Worm (Caenorhabditis elegans): ENCODE measurements around the gene C25E10.5.

The C25E10.5 gene

ce11 chrV:9024713-9025112, 5.6 kb upstream of the C25E10.5 start, which contains the start of gene bus-1:
TSS of gene bus-1 (minus strand) at chrV:9024813.
- TF ChIP-seq snpc-4 (tag; optimal IDR thresholded peaks at IDR 0.05): no peak
- TF ChIP-seq hlh-1 (tag; optimal IDR thresholded peaks at IDR 0.05): no peak
- TF ChIP-seq flh-1 (GFP tag; optimal IDR thresholded peaks at IDR 0.05): no peak
- TF ChIP-seq sptf-1 (tag; optimal IDR thresholded peaks at IDR 0.05): no peak
- TF ChIP-seq mls-2 (tag; optimal IDR thresholded peaks at IDR 0.05): no peak
- TF ChIP-seq nhr-237 (tag; optimal IDR thresholded peaks at IDR 0.05): no peak
- no peak for TF ChIP-seq mab-5 (tag; optimal IDR thresholded peaks at IDR 0.05)
- no peak for TF ChIP-seq elt-1 (tag; optimal IDR thresholded peaks at IDR 0.05; ENCODE audit: borderline replicate concordance, insufficient read depth)
- TF ChIP-seq M03D4.4 (tag; optimal IDR thresholded peaks at IDR 0.05): no peak
- no peak for TF ChIP-seq ham-2 (GFP tag; optimal IDR thresholded peaks at IDR 0.05)
- no peak for TF ChIP-seq pha-4 (tag; optimal IDR thresholded peaks at IDR 0.05)

ce11 chrV:9033267-9033666, 2.9 kb downstream of the C25E10.5 start, which contains the start of gene C25E10.4:
TSS of gene C25E10.4 (plus strand) at chrV:9033567.
- TF ChIP-seq ces-1 (GFP tag; optimal IDR thresholded peaks at IDR 0.05) (no peak), hlh-1 (tag; optimal IDR thresholded peaks at IDR 0.05) (no peak), M03D4.4 (tag; optimal IDR thresholded peaks at IDR 0.05) (no peak), bed-3 (GFP tag; optimal IDR thresholded peaks at IDR 0.05) (no peak), cnd-1 (tag; optimal IDR thresholded peaks at IDR 0.05) (no peak), drap-1 (GFP tag; optimal IDR thresholded peaks at IDR 0.05) (no peak)

ce11 chrV:9035685-9036084, 5.3 kb downstream of the C25E10.5 start, which contains the start of gene srsx-34:
TSS of gene srsx-34 (plus strand) at chrV:9035985.
- TF ChIP-seq elt-1 (tag; optimal IDR thresholded peaks at IDR 0.05; ENCODE audit: borderline replicate concordance, insufficient read depth) (no peak), mep-1 (tag; optimal IDR thresholded peaks at IDR 0.05) (no peak), M03D4.4 (tag; optimal IDR thresholded peaks at IDR 0.05) (no peak), nhr-2 (tag; optimal IDR thresholded peaks at IDR 0.05) (no peak), nhr-76 (tag; optimal IDR thresholded peaks at IDR 0.05) (no peak), lsy-2 (tag; optimal IDR thresholded peaks at IDR 0.05) (no peak), ham-2 (GFP tag; optimal IDR thresholded peaks at IDR 0.05) (no peak), pha-4 (tag; optimal IDR thresholded peaks at IDR 0.05) (no peak), unc-39 (tag; optimal IDR thresholded peaks at IDR 0.05) (no peak), mab-5 (tag; optimal IDR thresholded peaks at IDR 0.05) (no peak), ztf-11 (tag; optimal IDR thresholded peaks at IDR 0.05) (no peak), ceh-83 (GFP tag; optimal IDR thresholded peaks at IDR 0.05) (no peak), sptf-1 (tag; optimal IDR thresholded peaks at IDR 0.05) (no peak), snpc-4 (tag; optimal IDR thresholded peaks at IDR 0.05) (no peak), ces-1 (GFP tag; optimal IDR thresholded peaks at IDR 0.05) (no peak), sem-2 (GFP tag; optimal IDR thresholded peaks at IDR 0.05) (no peak)

- TF ChIP-seq ceh-39 (tag; optimal IDR thresholded peaks at IDR 0.05) (no peak), blmp-1 (tag; optimal IDR thresholded peaks at IDR 0.05) (no peak), sem-2 (GFP tag; optimal IDR thresholded peaks at IDR 0.05) (no peak), ces-1 (GFP tag; optimal IDR thresholded peaks at IDR 0.05) (no peak), cnd-1 (tag; optimal IDR thresholded peaks at IDR 0.05) (no peak), nhr-2 (tag; optimal IDR thresholded peaks at IDR 0.05) (no peak), hlh-1 (tag; optimal IDR thresholded peaks at IDR 0.05) (no peak), mab-5 (tag; optimal IDR thresholded peaks at IDR 0.05) (no peak), lin-32 (GFP tag; optimal IDR thresholded peaks at IDR 0.05) (no peak), nhr-12 (tag; optimal IDR thresholded peaks at IDR 0.05) (no peak), ceh-43 (GFP tag; optimal IDR thresholded peaks at IDR 0.05) (no peak), pha-4 (tag; optimal IDR thresholded peaks at IDR 0.05) (no peak)
Observed at ce11 chrV:9041030-9041429, 10.7 kb downstream of the C25E10.5 start, which contains the start of gene cyp-33B1. TSS of gene cyp-33B1 (plus strand) at chrV:9041330.

- TF ChIP-seq unc-39 (tag; optimal IDR thresholded peaks at IDR 0.05) (no peak), ceh-83 (GFP tag; optimal IDR thresholded peaks at IDR 0.05) (no peak), nhr-76 (tag; optimal IDR thresholded peaks at IDR 0.05) (no peak), nhr-12 (tag; optimal IDR thresholded peaks at IDR 0.05) (no peak), blmp-1 (tag; optimal IDR thresholded peaks at IDR 0.05) (no peak), ztf-11 (tag; optimal IDR thresholded peaks at IDR 0.05) (no peak), lin-13 (tag; optimal IDR thresholded peaks at IDR 0.05) (no peak), elt-3 (tag; optimal IDR thresholded peaks at IDR 0.05) (no peak), nhr-237 (tag; optimal IDR thresholded peaks at IDR 0.05) (no peak), mep-1 (tag; optimal IDR thresholded peaks at IDR 0.05) (no peak), lsy-2 (tag; optimal IDR thresholded peaks at IDR 0.05) (no peak), flh-1 (GFP tag; optimal IDR thresholded peaks at IDR 0.05) (no peak), zip-8 (tag; optimal IDR thresholded peaks at IDR 0.05) (no peak)
Observed at ce11 chrV:9044871-9045270, 14.5 kb downstream of the C25E10.5 start, which contains the start of gene nhr-30. TSS of gene nhr-30 (plus strand) at chrV:9045171.
